Worm (Caenorhabditis elegans) whole organism, mixed stage, embryonic: ENCODE data around the gene rde-11.

ENCODE experiments used
- blmp-1 ChIP-seq: fragments of 150-350 bp; optimal IDR thresholded peaks from 2 replicates; lab custom pipeline; 2014; ENCODE audit warnings: missing biosample characterization, missing genetic modification characterization
- ceh-43 ChIP-seq: fragments of 200-800 bp; sonication (Bioruptor generic); optimal IDR thresholded peaks from 2 replicates; lab custom pipeline; 2018; ENCODE audit warnings: mild to moderate bottlenecking, missing genetic modification characterization, moderate library complexity, missing compliant biosample characterization
- cnd-1 ChIP-seq: fragments of 200-800 bp; sonication (Bioruptor generic); optimal IDR thresholded peaks from 2 replicates; lab custom pipeline; 2018; ENCODE audit warnings: mild to moderate bottlenecking, missing genetic modification characterization, missing compliant biosample characterization
- ham-2 ChIP-seq: fragments of 200-800 bp; sonication (Bioruptor generic); optimal IDR thresholded peaks from 2 replicates; lab custom pipeline; 2018; ENCODE audit warnings: mild to moderate bottlenecking, missing genetic modification characterization, missing compliant biosample characterization
- lin-13 ChIP-seq: fragments of 150-350 bp; optimal IDR thresholded peaks from 2 replicates; lab custom pipeline; 2014; ENCODE audit warnings: missing biosample characterization, missing genetic modification characterization
- mep-1 ChIP-seq: fragments of 150-350 bp; optimal IDR thresholded peaks from 2 replicates; lab custom pipeline; 2017; ENCODE audit warnings: missing biosample characterization, missing genetic modification reagents, missing genetic modification characterization, inconsistent platforms
- nhr-237 ChIP-seq: fragments of 150-350 bp; optimal IDR thresholded peaks from 2 replicates; lab custom pipeline; 2014; ENCODE audit warnings: missing biosample characterization, missing genetic modification characterization
- nhr-28 ChIP-seq: fragments of 150-350 bp; optimal IDR thresholded peaks from 2 replicates; lab custom pipeline; 2014; ENCODE audit warnings: missing biosample characterization, missing genetic modification characterization
- pha-4 ChIP-seq: fragments of 150-350 bp; optimal IDR thresholded peaks from 2 replicates; lab custom pipeline; 2018; ENCODE audit warnings: missing biosample characterization, missing genetic modification reagents, missing genetic modification characterization
- snpc-4 ChIP-seq: fragments of 150-350 bp; optimal IDR thresholded peaks from 2 replicates; lab custom pipeline; 2014; ENCODE audit warnings: missing biosample characterization, missing genetic modification characterization
- unc-39 ChIP-seq: fragments of 150-350 bp; optimal IDR thresholded peaks from 2 replicates; lab custom pipeline; 2014; ENCODE audit warnings: missing biosample characterization, missing genetic modification characterization
- unc-62 ChIP-seq: fragments of 150-350 bp; optimal IDR thresholded peaks from 2 replicates; lab custom pipeline; 2014; ENCODE audit warnings: missing biosample characterization, missing genetic modification reagents, missing genetic modification characterization
- ztf-11 ChIP-seq: fragments of 150-350 bp; optimal IDR thresholded peaks from 2 replicates; lab custom pipeline; 2014; ENCODE audit warnings: missing biosample characterization, missing genetic modification characterization

DNA sequence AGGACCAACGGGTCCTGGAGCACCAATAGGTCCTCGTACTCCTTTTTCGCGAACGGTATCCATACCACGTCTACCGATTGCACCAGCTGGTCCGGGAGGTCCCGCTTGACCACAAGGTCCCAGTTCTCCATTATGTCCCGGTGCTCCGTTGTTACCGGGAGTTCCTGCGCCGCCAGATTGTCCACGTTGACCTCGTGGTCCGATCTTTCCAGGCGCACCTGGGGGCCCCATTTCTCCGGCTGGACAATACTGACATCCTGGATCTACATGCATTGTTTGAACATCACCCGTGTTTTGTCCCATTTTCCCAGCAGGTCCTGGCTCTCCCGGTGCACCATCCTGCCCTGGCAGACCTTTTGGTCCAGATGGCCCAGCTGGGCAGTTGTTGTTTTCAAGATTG, 39.0 kb upstream of the rde-11 start:
- no peak for TF ChIP-seq unc-39 (tag; lab: Kevin White, UChicago)
- no peak for TF ChIP-seq lin-13 (tag; lab: Kevin White, UChicago)
- TF ChIP-seq nhr-28 (tag; lab: Kevin White, UChicago) = no peak
- no peak for TF ChIP-seq unc-62 (GFP tag; lab: Kevin White, UChicago)
- no peak for TF ChIP-seq nhr-237 (tag; lab: Kevin White, UChicago)
- no peak for TF ChIP-seq cnd-1
- no peak for TF ChIP-seq ceh-43
- TF ChIP-seq pha-4 = no peak
- no peak for TF ChIP-seq mep-1
- no peak for TF ChIP-seq snpc-4
- TF ChIP-seq ztf-11 (tag; lab: Kevin White, UChicago) = no peak
- TF ChIP-seq blmp-1 (tag; lab: Kevin White, UChicago) = no peak
- TF ChIP-seq ham-2 (GFP tag; lab: Kevin White, UChicago) = no peak
